Fruit fly (Drosophila melanogaster) whole organism, embryonic: Measurements from ENCODE around the gene CG9471.
A peak's percentile ranks its signal among the peaks of the same experiment; 100 is the strongest.

Experiments
- Bdp1 ChIP-seq: fragments of 200-800 bp; sonication (Bioruptor generic); optimal IDR thresholded peaks from 3 replicates; lab custom pipeline; 2016; ENCODE audit warnings: missing biosample characterization, missing genetic modification characterization
- CG12942 ChIP-seq: fragments of 200-800 bp; sonication (Bioruptor generic); optimal IDR thresholded peaks from 3 replicates; lab custom pipeline; 2016; ENCODE audit warnings: missing biosample characterization, missing genetic modification characterization
- CG13424 ChIP-seq: fragments of 200-800 bp; sonication (Bioruptor generic); optimal IDR thresholded peaks from 2 replicates; lab custom pipeline; 2019; ENCODE audit warnings: missing biosample characterization, mild to moderate bottlenecking, missing genetic modification characterization, moderate library complexity
- CG17802 ChIP-seq: fragments of 200-800 bp; sonication (Bioruptor generic); optimal IDR thresholded peaks from 2 replicates; lab custom pipeline; 2018; ENCODE audit warnings: missing biosample characterization, mild to moderate bottlenecking, missing genetic modification characterization, moderate library complexity
- CG2202 ChIP-seq: fragments of 200-800 bp; sonication (Bioruptor generic); optimal IDR thresholded peaks from 2 replicates; lab custom pipeline; 2018; ENCODE audit warnings: missing biosample characterization, mild to moderate bottlenecking, missing genetic modification characterization
- CG2875 ChIP-seq: fragments of 200-800 bp; sonication (Bioruptor generic); optimal IDR thresholded peaks from 2 replicates; lab custom pipeline; 2017; ENCODE audit warnings: missing biosample characterization, mild to moderate bottlenecking, missing genetic modification characterization, missing genetic modification reagents
- CG4820 ChIP-seq: fragments of 200-800 bp; sonication (Bioruptor generic); optimal IDR thresholded peaks from 3 replicates; lab custom pipeline; 2016; ENCODE audit warnings: missing biosample characterization, missing genetic modification characterization
- CG4854 ChIP-seq: fragments of 200-800 bp; sonication (Bioruptor generic); optimal IDR thresholded peaks from 2 replicates; lab custom pipeline; 2016; ENCODE audit warnings: missing biosample characterization, missing genetic modification characterization, inconsistent platforms
- CG5245 ChIP-seq: fragments of 200-800 bp; sonication (Bioruptor generic); optimal IDR thresholded peaks from 3 replicates; lab custom pipeline; 2016; ENCODE audit warnings: missing biosample characterization, missing genetic modification characterization
- CG6791 ChIP-seq: fragments of 200-800 bp; sonication (Bioruptor generic); IDR thresholded peaks from 3 replicates; pipeline ENCODE4 v1.3.6; 2022; ENCODE audit warnings: missing biosample characterization, missing genetic modification characterization; ENCODE audit not compliant: partially characterized antibody
- CG7928 ChIP-seq: fragments of 200-800 bp; sonication (Bioruptor generic); optimal IDR thresholded peaks from 2 replicates; lab custom pipeline; 2017; ENCODE audit warnings: missing biosample characterization, mild to moderate bottlenecking, missing genetic modification characterization
- CG8388 ChIP-seq: fragments of 200-800 bp; sonication (Bioruptor generic); optimal IDR thresholded peaks from 2 replicates; lab custom pipeline; 2019; ENCODE audit warnings: missing biosample characterization, mild to moderate bottlenecking, missing genetic modification characterization, moderate library complexity
- CG9609 ChIP-seq: fragments of 200-800 bp; sonication (Bioruptor generic); optimal IDR thresholded peaks from 3 replicates; lab custom pipeline; 2016; ENCODE audit warnings: missing biosample characterization, missing genetic modification characterization
- CG9817 ChIP-seq: fragments of 200-800 bp; sonication (Bioruptor generic); optimal IDR thresholded peaks from 2 replicates; lab custom pipeline; 2018; ENCODE audit warnings: missing biosample characterization, mild to moderate bottlenecking, missing genetic modification characterization, moderate library complexity
- Dll ChIP-seq: fragments of 200-800 bp; sonication (Bioruptor generic); IDR thresholded peaks from 4 replicates; pipeline ENCODE4 v1.3.6; 2022; ENCODE audit warnings: missing biosample characterization, missing genetic modification characterization; ENCODE audit not compliant: partially characterized antibody
- Dref ChIP-seq: fragments of 200-800 bp; sonication (Bioruptor generic); IDR thresholded peaks from 2 replicates; pipeline ENCODE4 v1.3.6; 2022; ENCODE audit warnings: missing biosample characterization, missing genetic modification characterization
- ERR ChIP-seq: fragments of 200-800 bp; sonication (Bioruptor generic); optimal IDR thresholded peaks from 2 replicates; lab custom pipeline; 2016; ENCODE audit warnings: missing biosample characterization, missing genetic modification characterization
- Fer1 ChIP-seq: fragments of 200-800 bp; sonication (Bioruptor generic); optimal IDR thresholded peaks from 2 replicates; lab custom pipeline; 2017; ENCODE audit warnings: missing biosample characterization, mild to moderate bottlenecking, missing genetic modification characterization
- Fer2 ChIP-seq: fragments of 200-800 bp; sonication (Bioruptor generic); optimal IDR thresholded peaks from 2 replicates; lab custom pipeline; 2018; ENCODE audit warnings: missing biosample characterization, mild to moderate bottlenecking, missing genetic modification characterization, moderate library complexity
- HLH54F ChIP-seq: fragments of 200-800 bp; sonication (Bioruptor generic); optimal IDR thresholded peaks from 3 replicates; lab custom pipeline; 2016; ENCODE audit warnings: missing biosample characterization, missing genetic modification characterization
- HmgD ChIP-seq: fragments of 200-800 bp; sonication (Bioruptor generic); optimal IDR thresholded peaks from 3 replicates; lab custom pipeline; 2016; ENCODE audit warnings: missing biosample characterization, missing genetic modification characterization
- Hr3 ChIP-seq: fragments of 200-800 bp; sonication (Bioruptor generic); optimal IDR thresholded peaks from 3 replicates; lab custom pipeline; 2016; ENCODE audit warnings: missing biosample characterization, missing genetic modification characterization
- Mes4 ChIP-seq: fragments of 200-800 bp; sonication (Bioruptor generic); optimal IDR thresholded peaks from 2 replicates; lab custom pipeline; 2016; ENCODE audit warnings: missing biosample characterization, missing genetic modification characterization
- Opbp ChIP-seq: fragments of 200-800 bp; sonication (Bioruptor generic); IDR thresholded peaks from 3 replicates; pipeline ENCODE4 v1.3.6; 2022; ENCODE audit warnings: missing biosample characterization, missing genetic modification characterization; ENCODE audit not compliant: partially characterized antibody
- Trl ChIP-seq, 3 experiments: fragments of >200 bp in 2 of 3; fragments of 200-800 bp in 1 of 3; sonication (Bioruptor generic) in 1 of 3; optimal IDR thresholded peaks; 2 replicates in 1 of 3; 3 replicates in 2 of 3; lab custom pipeline; 2016 to 2017; ENCODE audit warnings: missing biosample characterization in 1 of 3, missing genetic modification characterization in 1 of 3
- YL-1 ChIP-seq: fragments of 200-800 bp; sonication (Bioruptor generic); optimal IDR thresholded peaks from 3 replicates; lab custom pipeline; 2017; ENCODE audit warnings: missing biosample characterization, mild to moderate bottlenecking, missing genetic modification characterization
- al ChIP-seq: fragments of 200-800 bp; sonication (Bioruptor generic); IDR thresholded peaks from 2 replicates; pipeline ENCODE4 v1.3.6; 2022; ENCODE audit warnings: missing biosample characterization, missing genetic modification characterization
- ci ChIP-seq: fragments of 200-800 bp; sonication (Bioruptor generic); IDR thresholded peaks from 3 replicates; pipeline ENCODE4 v1.3.6; 2022; ENCODE audit warnings: missing biosample characterization, missing genetic modification characterization
- crc ChIP-seq: fragments of 200-800 bp; sonication (Bioruptor generic); optimal IDR thresholded peaks from 2 replicates; lab custom pipeline; 2016; ENCODE audit warnings: missing biosample characterization, missing genetic modification characterization
- dimm ChIP-seq: fragments of 200-800 bp; sonication (Bioruptor generic); IDR thresholded peaks from 2 replicates; pipeline ENCODE4 v1.3.6; 2022; ENCODE audit warnings: missing biosample characterization, missing genetic modification characterization
- dpn ChIP-seq, 2 experiments: fragments of 200-800 bp; sonication (Bioruptor generic); optimal IDR thresholded peaks; 3 replicates each; lab custom pipeline; 2016; ENCODE audit warnings: missing biosample characterization in 2 of 2, missing genetic modification characterization in 2 of 2
- fd3F ChIP-seq: fragments of 200-800 bp; sonication (Bioruptor generic); optimal IDR thresholded peaks from 2 replicates; lab custom pipeline; 2018; ENCODE audit warnings: missing biosample characterization, mild to moderate bottlenecking, missing genetic modification characterization, moderate library complexity
- hb ChIP-seq: fragments of 200-800 bp; sonication (Bioruptor generic); IDR thresholded peaks from 3 replicates; pipeline ENCODE4 v1.3.6; 2022; ENCODE audit warnings: missing biosample characterization, missing genetic modification characterization; ENCODE audit not compliant: partially characterized antibody
- ind ChIP-seq: fragments of 200-800 bp; sonication (Bioruptor generic); optimal IDR thresholded peaks from 3 replicates; lab custom pipeline; 2016; ENCODE audit warnings: missing biosample characterization, missing genetic modification characterization
- lilli ChIP-seq: fragments of 200-800 bp; sonication (Bioruptor generic); optimal IDR thresholded peaks from 3 replicates; lab custom pipeline; 2016; ENCODE audit warnings: missing biosample characterization, missing genetic modification characterization
- mam ChIP-seq: fragments of 200-800 bp; sonication (Bioruptor generic); optimal IDR thresholded peaks from 3 replicates; lab custom pipeline; 2016; ENCODE audit warnings: missing biosample characterization, missing genetic modification characterization
- nerfin-1 ChIP-seq: fragments of 200-800 bp; sonication (Bioruptor generic); optimal IDR thresholded peaks from 3 replicates; lab custom pipeline; 2019; ENCODE audit warnings: missing biosample characterization, mild to moderate bottlenecking, missing genetic modification characterization, moderate library complexity
- pb ChIP-seq: fragments of 200-800 bp; sonication (Bioruptor generic); optimal IDR thresholded peaks from 3 replicates; lab custom pipeline; 2016; ENCODE audit warnings: missing biosample characterization, missing genetic modification characterization
- phol ChIP-seq: fragments of 200-800 bp; sonication (Bioruptor generic); optimal IDR thresholded peaks from 3 replicates; lab custom pipeline; 2018; ENCODE audit warnings: missing biosample characterization, mild to moderate bottlenecking, missing genetic modification characterization, moderate library complexity
- prd ChIP-seq, 3 experiments: fragments of >200 bp in 2 of 3; fragments of 200-800 bp in 1 of 3; sonication (Bioruptor generic) in 1 of 3; optimal IDR thresholded peaks in 2 of 3; IDR thresholded peaks in 1 of 3; 2 replicates in 2 of 3; 3 replicates in 1 of 3; pipeline versions ENCODE4 v1.3.6 to Lab custom; 2017 to 2022; ENCODE audit warnings: missing biosample characterization in 1 of 3, missing genetic modification characterization in 1 of 3
- pzg ChIP-seq: fragments of 200-800 bp; sonication (Bioruptor generic); optimal IDR thresholded peaks from 3 replicates; lab custom pipeline; 2018; ENCODE audit warnings: missing biosample characterization, mild to moderate bottlenecking, missing genetic modification characterization, moderate library complexity
- ranshi ChIP-seq: fragments of 200-800 bp; sonication (Bioruptor generic); IDR thresholded peaks from 2 replicates; pipeline ENCODE4 v1.3.6; 2022; ENCODE audit warnings: missing biosample characterization, missing genetic modification characterization
- slp2 ChIP-seq: fragments of 200-800 bp; sonication (Bioruptor generic); optimal IDR thresholded peaks from 2 replicates; lab custom pipeline; 2016; ENCODE audit warnings: missing biosample characterization, missing genetic modification characterization
- sna ChIP-seq: fragments of 200-800 bp; sonication (Bioruptor generic); IDR thresholded peaks from 2 replicates; pipeline ENCODE4 v1.3.6; 2022; ENCODE audit warnings: missing biosample characterization, missing genetic modification characterization; ENCODE audit not compliant: partially characterized antibody
- sug ChIP-seq: fragments of 200-800 bp; optimal IDR thresholded peaks from 2 replicates; lab custom pipeline; 2019; ENCODE audit warnings: missing biosample characterization, mild to moderate bottlenecking, missing genetic modification characterization, moderate library complexity
- twi ChIP-seq: fragments of 200-800 bp; optimal IDR thresholded peaks from 2 replicates; lab custom pipeline; 2019; ENCODE audit warnings: missing biosample characterization, mild to moderate bottlenecking, missing genetic modification characterization, moderate library complexity
- unc-4 ChIP-seq: fragments of 200-800 bp; sonication (Bioruptor generic); IDR thresholded peaks from 2 replicates; pipeline ENCODE4 v1.3.6; 2022; ENCODE audit warnings: missing biosample characterization, missing genetic modification characterization; ENCODE audit not compliant: partially characterized antibody
- zen2 ChIP-seq: fragments of 200-800 bp; sonication (Bioruptor generic); IDR thresholded peaks from 3 replicates; pipeline ENCODE4 v1.3.6; 2022; ENCODE audit warnings: missing biosample characterization, missing genetic modification characterization; ENCODE audit not compliant: partially characterized antibody

Gene CG9471

DNA sequence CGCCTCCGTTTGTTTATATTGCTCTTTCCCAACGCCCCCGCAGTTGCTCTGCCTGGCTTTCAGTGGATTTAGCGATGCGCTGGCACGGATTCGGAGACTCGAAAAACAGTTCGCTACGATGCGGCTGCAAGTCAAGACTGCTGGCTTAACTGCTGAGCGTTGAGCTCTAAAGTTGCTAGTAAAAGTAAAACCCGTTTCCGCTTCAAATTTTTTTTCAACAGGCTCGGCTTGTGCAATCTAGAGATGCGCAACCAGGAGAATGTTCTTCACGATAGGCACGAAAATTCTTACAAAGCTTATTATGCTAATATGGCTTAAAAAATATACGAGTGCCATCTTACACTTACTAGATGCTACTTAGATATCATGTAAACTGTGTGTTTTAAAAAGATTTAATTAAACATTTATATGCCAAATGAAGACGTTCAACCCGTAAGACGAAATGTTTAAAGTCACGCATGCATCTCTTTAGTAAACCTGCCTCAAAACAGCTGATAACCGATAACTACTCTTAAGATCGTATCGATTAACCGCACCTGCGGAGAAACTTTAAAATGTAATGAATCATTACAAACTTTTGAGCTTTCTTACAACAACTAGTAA lies 24.0 kb downstream of the CG9471 start, which contains the start of gene CG12948 (continued):
- peak; percentile 69 for TF ChIP-seq CG13424
- peak; percentile 11 for TF ChIP-seq CG2875
- no peak for TF ChIP-seq CG7928 (GFP tag; lab: Kevin White, UChicago)
- peak; percentile 72 for TF ChIP-seq lilli (GFP tag; lab: Kevin White, UChicago)
- TF ChIP-seq phol (tag; lab: Kevin White, UChicago), result peak; percentile 45
- peak; percentile 18 for TF ChIP-seq CG9609 (GFP tag; lab: Kevin White, UChicago)
- no peak for TF ChIP-seq dimm (GFP tag; lab: Robert Waterston, UW)
- TF ChIP-seq CG12942, result no peak
- peak; percentile 88 for TF ChIP-seq hb (GFP tag; lab: Robert Waterston, UW)
- TF ChIP-seq slp2 (GFP tag; lab: Kevin White, UChicago), result peak; percentile 21
- TF ChIP-seq pb (GFP tag; lab: Kevin White, UChicago), result no peak
- TF ChIP-seq twi, result peak; percentile 16
- TF ChIP-seq CG8388 (GFP tag; lab: Kevin White, UChicago), result peak; percentile 31
- TF ChIP-seq YL-1 (GFP tag; lab: Kevin White, UChicago), result peak; percentile 45
- TF ChIP-seq Dref (GFP tag; lab: Robert Waterston, UW), result peak; percentile 56
- peak; percentile 25 for TF ChIP-seq CG5245 (GFP tag; lab: Kevin White, UChicago)
- no peak for TF ChIP-seq Mes4 (GFP tag; lab: Kevin White, UChicago)
- peak; percentile 72 for TF ChIP-seq CG6791 (GFP tag; lab: Robert Waterston, UW)
- TF ChIP-seq CG4820 (GFP tag; lab: Kevin White, UChicago), result peak; percentile 46
- peak; percentile 29 for TF ChIP-seq ERR (GFP tag; lab: Kevin White, UChicago)
- peak; percentile 96 for TF ChIP-seq sna
- peak; percentile 42; the same call in 1 of the 2 replicates for TF ChIP-seq al (GFP tag; lab: Robert Waterston, UW)
- TF ChIP-seq Fer2 (tag; lab: Kevin White, UChicago), result peak; percentile 55
- TF ChIP-seq ind, result peak; percentile 45
- TF ChIP-seq prd (optimal IDR thresholded peaks at IDR 0.05; lab: Kevin White, UChicago), result no peak
- peak; percentile 34; the same call in 1 of the 3 replicates for TF ChIP-seq prd (GFP tag; IDR thresholded peaks at IDR 0.05; lab: Robert Waterston, UW)
- peak; percentile 29 for TF ChIP-seq crc (GFP tag; lab: Kevin White, UChicago)
- no peak for TF ChIP-seq CG17802
- TF ChIP-seq HLH54F (GFP tag; lab: Kevin White, UChicago), result peak; percentile 53
- peak; percentile 76; the same call in 1 of the 3 replicates for TF ChIP-seq zen2
- peak; percentile 99 for TF ChIP-seq Dll
- TF ChIP-seq sug (tag; lab: Kevin White, UChicago), result peak; percentile 68
- peak; percentile 21 for TF ChIP-seq HmgD (GFP tag; lab: Kevin White, UChicago)
- peak; percentile 46 to 52 for TF ChIP-seq dpn (GFP tag; optimal IDR thresholded peaks at IDR 0.05; lab: Kevin White, UChicago)
- TF ChIP-seq Hr3 (GFP tag; lab: Kevin White, UChicago), result peak; percentile 22
- peak; percentile 76; the same call in 2 of the 3 replicates for TF ChIP-seq Opbp (GFP tag; lab: Robert Waterston, UW)
- peak; percentile 60 for TF ChIP-seq mam (GFP tag; lab: Kevin White, UChicago)
- TF ChIP-seq Bdp1 (GFP tag; lab: Kevin White, UChicago), result peak; percentile 23
- TF ChIP-seq CG4854 (GFP tag; lab: Kevin White, UChicago), result peak; percentile 9
- TF ChIP-seq pzg, result peak; percentile 23
- no peak; the same call in 1 of the 2 replicates for TF ChIP-seq ranshi (GFP tag; lab: Robert Waterston, UW)
- peak; percentile 49 for TF ChIP-seq nerfin-1 (tag; lab: Kevin White, UChicago)
- TF ChIP-seq CG9817 (tag; lab: Kevin White, UChicago), result peak; percentile 54
- no peak for TF ChIP-seq fd3F (GFP tag; lab: Kevin White, UChicago)
- peak; percentile 94 for TF ChIP-seq unc-4 (GFP tag; lab: Robert Waterston, UW)
- peak; percentile 47; the same call in 1 of the 3 replicates for TF ChIP-seq ci (GFP tag; lab: Robert Waterston, UW)
- TF ChIP-seq CG2202, result no peak
- TF ChIP-seq Trl (optimal IDR thresholded peaks at IDR 0.05; lab: Kevin White, UChicago), result no peak
- peak; percentile 52 for TF ChIP-seq Trl (GFP tag; optimal IDR thresholded peaks at IDR 0.05; lab: Kevin White, UChicago)
- peak; percentile 57 for TF ChIP-seq Fer1 (GFP tag; lab: Kevin White, UChicago)
